Worm (Caenorhabditis elegans) whole organism, early embryonic: ENCODE measurements around the gene srm-4.

Experiments
- B0310.2 ChIP-seq: sonication (generic microtip); optimal IDR thresholded peaks from 2 replicates; lab custom pipeline; 2016; ENCODE audit warnings: mild to moderate bottlenecking, missing genetic modification characterization, missing compliant biosample characterization
- F13C5.2 ChIP-seq: sonication (generic microtip); optimal IDR thresholded peaks from 2 replicates; lab custom pipeline; 2017; ENCODE audit warnings: mild to moderate bottlenecking, missing genetic modification characterization, inconsistent platforms, missing compliant biosample characterization
- aly-1 ChIP-seq: sonication (generic microtip); optimal IDR thresholded peaks from 2 replicates; lab custom pipeline; 2016; ENCODE audit warnings: missing genetic modification characterization, missing compliant biosample characterization
- ama-1 ChIP-seq: fragments of 150-350 bp; optimal IDR thresholded peaks from 2 replicates; lab custom pipeline; 2014
- ceh-13 ChIP-seq: fragments of 200-800 bp; sonication (Bioruptor generic); optimal IDR thresholded peaks from 2 replicates; lab custom pipeline; 2018; ENCODE audit warnings: mild to moderate bottlenecking, missing genetic modification characterization, missing compliant biosample characterization
- ets-7 ChIP-seq: sonication (generic microtip); optimal IDR thresholded peaks from 2 replicates; lab custom pipeline; 2016; ENCODE audit warnings: missing genotype, missing genetic modification characterization, missing compliant biosample characterization
- flt-1 ChIP-seq: fragments of 200-800 bp; sonication (Bioruptor generic); IDR thresholded peaks from 2 replicates; pipeline ENCODE4 v1.3.6; 2022; ENCODE audit warnings: missing genetic modification characterization, missing compliant biosample characterization
- hmbx-1 ChIP-seq: sonication (generic microtip); optimal IDR thresholded peaks from 2 replicates; lab custom pipeline; 2016; ENCODE audit warnings: mild to moderate bottlenecking, missing genetic modification characterization, missing compliant biosample characterization
- hmg-4 ChIP-seq: fragments of 200-800 bp; sonication (Bioruptor generic); optimal IDR thresholded peaks from 2 replicates; lab custom pipeline; 2018; ENCODE audit warnings: mild to moderate bottlenecking, missing genetic modification characterization, missing compliant biosample characterization
- tbx-11 ChIP-seq: fragments of 200-800 bp; sonication (Bioruptor generic); IDR thresholded peaks from 2 replicates; pipeline ENCODE4 v1.3.6; 2022; ENCODE audit warnings: missing genetic modification characterization, missing compliant biosample characterization
- tbx-37 ChIP-seq: fragments of 200-800 bp; sonication (Bioruptor generic); conservative IDR thresholded peaks from 2 replicates; pipeline ENCODE4 v1.3.6; 2022; ENCODE audit warnings: missing genetic modification reagents, missing genetic modification characterization, missing compliant biosample characterization

DNA sequence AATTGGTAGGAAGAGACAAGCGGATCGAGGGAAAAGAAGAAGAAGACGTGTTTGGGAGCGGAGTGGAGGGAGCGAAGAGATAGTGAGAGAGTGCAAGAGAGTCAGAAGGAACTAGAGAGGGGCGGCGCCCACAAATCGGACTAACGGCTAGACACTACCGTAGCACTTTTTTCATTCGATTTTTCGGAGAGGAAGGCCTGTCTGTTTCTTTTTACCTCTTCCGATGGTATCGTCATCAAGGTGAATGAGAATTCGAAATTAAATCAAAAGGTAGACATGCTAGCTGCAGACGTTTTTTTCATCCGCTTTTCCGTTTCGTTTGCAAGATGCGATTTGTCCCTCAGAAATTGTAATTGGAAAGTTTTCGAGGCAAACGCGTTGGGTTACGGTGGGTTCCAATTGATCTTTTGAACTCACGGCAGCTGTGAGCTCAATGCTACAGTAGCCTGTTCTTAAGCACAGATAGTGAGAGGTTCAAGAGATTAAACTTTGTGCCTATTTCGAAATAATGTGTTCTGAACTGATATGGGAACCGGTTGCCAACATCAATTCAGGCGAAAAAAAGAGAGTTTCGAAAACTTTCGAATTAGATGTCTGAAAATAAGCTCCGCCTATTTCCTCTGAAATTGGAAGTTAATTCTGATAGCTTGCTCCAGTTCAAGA lies 31.5 kb downstream of the srm-4 start:
- no peak for TF ChIP-seq hmbx-1 (tag; lab: Kevin White, UChicago)
- TF ChIP-seq F13C5.2 (tag; lab: Kevin White, UChicago): no peak
- no peak for TF ChIP-seq ama-1 (lab: Kevin White, UChicago)
- no peak for TF ChIP-seq B0310.2 (tag; lab: Kevin White, UChicago)
- TF ChIP-seq tbx-37 (GFP tag; lab: Robert Waterston, UW): no peak
- TF ChIP-seq flt-1 (GFP tag; lab: Robert Waterston, UW): no peak
- TF ChIP-seq ets-7 (tag; lab: Kevin White, UChicago): no peak
- TF ChIP-seq aly-1: no peak
- no peak for TF ChIP-seq ceh-13 (GFP tag; lab: Kevin White, UChicago)
- no peak for TF ChIP-seq hmg-4 (GFP tag; lab: Kevin White, UChicago)
- TF ChIP-seq tbx-11: no peak
